Worm (Caenorhabditis elegans): ENCODE measurements around the gene F40G9.9.

DNA sequence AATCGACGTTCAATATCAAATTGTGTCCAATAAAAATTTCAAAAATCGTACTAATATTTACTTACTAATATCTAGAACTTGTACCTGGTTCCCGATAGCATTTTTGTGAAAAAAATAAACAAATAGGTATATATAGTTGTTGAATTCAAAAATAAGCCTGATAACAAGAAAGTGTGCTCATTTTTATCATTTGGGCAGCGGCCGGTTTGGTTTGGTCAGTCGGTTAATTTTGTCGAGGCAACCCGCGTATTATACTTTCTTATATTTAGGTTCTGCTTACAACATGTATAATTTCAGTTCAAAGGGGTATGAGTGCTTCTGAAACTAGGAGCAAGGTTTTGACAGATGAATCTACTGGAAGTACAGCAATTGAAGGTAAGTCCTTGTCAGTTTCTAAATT lies 40.9 kb downstream of the F40G9.9 start, which contains the start of the genes nhr-280 and C29F9.2:
- TF ChIP-seq fos-1 (tag; optimal IDR thresholded peaks at IDR 0.05) (no peak), nhr-28 (tag; optimal IDR thresholded peaks at IDR 0.05) (no peak), unc-39 (tag; optimal IDR thresholded peaks at IDR 0.05) (no peak), nhr-77 (tag; optimal IDR thresholded peaks at IDR 0.05) (no peak), ceh-9 (tag; optimal IDR thresholded peaks at IDR 0.05) (no peak), nhr-25 (tag; optimal IDR thresholded peaks at IDR 0.05) (no peak), elt-1 (tag; optimal IDR thresholded peaks at IDR 0.05) (no peak), nhr-12 (tag; optimal IDR thresholded peaks at IDR 0.05) (no peak), aly-2 (tag; optimal IDR thresholded peaks at IDR 0.05) (no peak), egl-5 (tag; optimal IDR thresholded peaks at IDR 0.05) (no peak), zag-1 (tag; optimal IDR thresholded peaks at IDR 0.05) (no peak), fkh-10 (GFP tag; optimal IDR thresholded peaks at IDR 0.05) (no peak), jun-1 (tag; optimal IDR thresholded peaks at IDR 0.05) (no peak)
